Worm (Caenorhabditis elegans): Measurements from ENCODE around the gene ram-5.

DNA sequence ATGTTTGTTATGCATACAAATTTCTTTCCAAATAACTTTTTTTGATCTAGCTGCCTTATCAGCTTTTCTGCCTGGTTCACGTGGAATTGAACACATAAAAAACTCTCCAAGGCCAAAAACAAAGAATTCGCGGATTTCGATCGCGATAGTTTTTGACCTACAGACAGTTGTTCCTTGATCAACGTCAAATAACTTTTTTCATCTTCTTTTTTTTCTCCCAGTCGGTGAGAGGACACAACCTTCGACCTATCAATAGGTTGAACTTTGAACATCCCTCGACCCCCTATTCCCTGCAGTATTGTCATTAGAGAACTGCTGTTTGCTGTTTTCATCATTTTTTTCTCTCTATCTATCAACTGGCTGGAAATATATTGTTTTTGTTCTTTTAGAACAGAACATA, 13.9 kb downstream of the ram-5 start:
- TF ChIP-seq unc-62 (GFP tag; optimal IDR thresholded peaks at IDR 0.05) (no peak), R02D3.7 (tag; optimal IDR thresholded peaks at IDR 0.05) (no peak), lin-13 (GFP tag; optimal IDR thresholded peaks at IDR 0.05) (no peak), nhr-12 (tag; optimal IDR thresholded peaks at IDR 0.05) (no peak), snpc-4 (tag; optimal IDR thresholded peaks at IDR 0.05) (no peak), ztf-11 (tag; optimal IDR thresholded peaks at IDR 0.05) (no peak), gmeb-1 (tag; optimal IDR thresholded peaks at IDR 0.05) (no peak), elt-1 (tag; optimal IDR thresholded peaks at IDR 0.05) (no peak), skn-1 (tag; optimal IDR thresholded peaks at IDR 0.05) (no peak), aly-2 (tag; optimal IDR thresholded peaks at IDR 0.05) (no peak)

Measured in whole organism, L2 larva.